Worm (Caenorhabditis elegans) whole organism, L4 larva: ENCODE measurements around the gene nadk-2.

Experiments
- F44E2.7 ChIP-seq: fragments of 200-800 bp; sonication (Bioruptor generic); IDR thresholded peaks from 2 replicates; pipeline ENCODE4 v2.1.2; 2022; ENCODE audit warnings: missing genetic modification characterization, missing compliant biosample characterization
- F49E8.2 ChIP-seq: sonication (generic microtip); optimal IDR thresholded peaks from 2 replicates; lab custom pipeline; 2016; ENCODE audit warnings: missing compliant biosample characterization, mild to moderate bottlenecking, missing genetic modification characterization, borderline replicate concordance
- Y48G9A.11 ChIP-seq: fragments of 200-800 bp; sonication (Bioruptor generic); IDR thresholded peaks from 2 replicates; pipeline ENCODE4 v1.3.6; 2022; ENCODE audit warnings: missing genetic modification reagents, missing genetic modification characterization, missing compliant biosample characterization
- Y5F2A.4 ChIP-seq: fragments of 200-800 bp; sonication (Bioruptor generic); optimal IDR thresholded peaks from 2 replicates; lab custom pipeline; 2018; ENCODE audit warnings: mild to moderate bottlenecking, missing genetic modification characterization, missing compliant biosample characterization
- ZK337.2 ChIP-seq: fragments of 200-800 bp; sonication (Bioruptor generic); IDR thresholded peaks from 2 replicates; pipeline ENCODE4 v1.3.6; 2022; ENCODE audit warnings: missing genetic modification reagents, missing genetic modification characterization, missing compliant biosample characterization
- aha-1 ChIP-seq: fragments of 150-350 bp; peaks from one replicate; lab custom pipeline; 2014; ENCODE audit warnings: missing biosample characterization, missing genetic modification characterization
- arid-1 ChIP-seq: fragments of 200-800 bp; sonication (Bioruptor generic); conservative IDR thresholded peaks from 2 replicates; pipeline ENCODE4 v1.3.6; 2022; ENCODE audit warnings: missing genetic modification reagents, missing genetic modification characterization, missing compliant biosample characterization
- ceh-20 ChIP-seq: fragments of 200-800 bp; sonication (Bioruptor generic); IDR thresholded peaks from 2 replicates; pipeline ENCODE4 v1.3.6; 2022; ENCODE audit warnings: missing genetic modification reagents, missing genetic modification characterization, missing compliant biosample characterization
- ceh-28 ChIP-seq: fragments of 150-350 bp; optimal IDR thresholded peaks from 2 replicates; lab custom pipeline; 2014; ENCODE audit warnings: missing biosample characterization, missing genetic modification reagents, missing genetic modification characterization
- ceh-82 ChIP-seq: sonication (generic microtip); optimal IDR thresholded peaks from 2 replicates; lab custom pipeline; 2017; ENCODE audit warnings: missing biosample characterization, missing genetic modification characterization
- daf-16 ChIP-seq, 3 experiments: sonication (generic microtip); optimal IDR thresholded peaks; 2 replicates each; lab custom pipeline; 2016 to 2017; ENCODE audit warnings: missing genetic modification characterization in 3 of 3, missing genetic modification reagents in 3 of 3, mild to moderate bottlenecking in 2 of 3, missing compliant biosample characterization in 2 of 3, missing biosample characterization in 1 of 3, moderate library complexity in 1 of 3
- daf-19 ChIP-seq: fragments of 200-800 bp; sonication (Bioruptor generic); conservative IDR thresholded peaks from 2 replicates; pipeline ENCODE4 v1.3.6; 2022; ENCODE audit warnings: missing genetic modification characterization, missing compliant biosample characterization
- dmd-6 ChIP-seq: fragments of 200-800 bp; sonication (Bioruptor generic); IDR thresholded peaks from 2 replicates; pipeline ENCODE4 v1.3.6; 2022; ENCODE audit warnings: missing genetic modification reagents, missing genetic modification characterization, missing compliant biosample characterization
- dpl-1 ChIP-seq: fragments of 150-350 bp; optimal IDR thresholded peaks from 2 replicates; lab custom pipeline; 2014; ENCODE audit warnings: missing biosample characterization, missing genetic modification reagents, missing genetic modification characterization
- dve-1 ChIP-seq: sonication (generic microtip); optimal IDR thresholded peaks from 2 replicates; lab custom pipeline; 2017; ENCODE audit warnings: antibody characterized with exemption, mild to moderate bottlenecking, missing genetic modification characterization, missing compliant biosample characterization; ENCODE audit not compliant: insufficient read depth
- egl-27 ChIP-seq: sonication (generic microtip); optimal IDR thresholded peaks from 3 replicates; lab custom pipeline; 2017; ENCODE audit warnings: missing biosample characterization, missing genetic modification reagents, missing genetic modification characterization
- egl-43 ChIP-seq: fragments of 200-800 bp; sonication (Bioruptor generic); IDR thresholded peaks from 2 replicates; pipeline ENCODE4 v1.3.6; 2022; ENCODE audit warnings: missing genetic modification reagents, missing genetic modification characterization, missing compliant biosample characterization
- gei-8 ChIP-seq: fragments of 200-800 bp; sonication (Bioruptor generic); optimal IDR thresholded peaks from 2 replicates; lab custom pipeline; 2018; ENCODE audit warnings: mild to moderate bottlenecking, missing genetic modification characterization, missing compliant biosample characterization
- hif-1 ChIP-seq, 2 experiments: sonication (generic microtip); optimal IDR thresholded peaks; 2 replicates each; lab custom pipeline; 2016 to 2017; ENCODE audit warnings: missing compliant biosample characterization in 2 of 2, missing genetic modification characterization in 2 of 2, missing genetic modification reagents in 2 of 2, missing genotype in 2 of 2, mild to moderate bottlenecking in 1 of 2
- hlh-11 ChIP-seq: fragments of 200-800 bp; sonication (Bioruptor generic); optimal IDR thresholded peaks from 2 replicates; lab custom pipeline; 2018; ENCODE audit warnings: mild to moderate bottlenecking, missing genetic modification characterization, missing compliant biosample characterization
- hlh-30 ChIP-seq: sonication (generic microtip); optimal IDR thresholded peaks from 2 replicates; lab custom pipeline; 2017; ENCODE audit warnings: antibody characterized with exemption, mild to moderate bottlenecking, missing genetic modification characterization, missing compliant biosample characterization; ENCODE audit not compliant: insufficient read depth
- hmg-1.1 ChIP-seq: fragments of 200-800 bp; sonication (Bioruptor generic); IDR thresholded peaks from 2 replicates; pipeline ENCODE4 v1.3.6; 2022; ENCODE audit warnings: missing genetic modification reagents, missing genetic modification characterization, missing compliant biosample characterization
- jun-1 ChIP-seq: fragments of 150-350 bp; optimal IDR thresholded peaks from 2 replicates; lab custom pipeline; 2014; ENCODE audit warnings: missing biosample characterization, missing genetic modification reagents, missing genetic modification characterization
- lin-1 ChIP-seq: fragments of 200-800 bp; sonication (Bioruptor generic); IDR thresholded peaks from 2 replicates; pipeline ENCODE4 v1.3.6; 2022; ENCODE audit warnings: missing genetic modification reagents, missing genetic modification characterization, missing compliant biosample characterization
- lin-15B ChIP-seq: fragments of 150-350 bp; sonication (generic microtip); optimal IDR thresholded peaks from 3 replicates; lab custom pipeline; 2014; ENCODE audit warnings: missing biosample characterization, missing genetic modification characterization
- lin-29 ChIP-seq: fragments of 200-800 bp; sonication (Bioruptor generic); IDR thresholded peaks from 2 replicates; pipeline ENCODE4 v1.3.6; 2022; ENCODE audit warnings: missing genetic modification reagents, missing genetic modification characterization, missing compliant biosample characterization
- lin-38 ChIP-seq: fragments of 200-800 bp; sonication (Bioruptor generic); IDR thresholded peaks from 2 replicates; pipeline ENCODE4 v1.3.6; 2022; ENCODE audit warnings: missing genetic modification reagents, missing genetic modification characterization, missing compliant biosample characterization
- lin-39 ChIP-seq: fragments of 150-350 bp; optimal IDR thresholded peaks from 2 replicates; lab custom pipeline; 2014; ENCODE audit warnings: missing biosample characterization, missing genetic modification reagents, missing genetic modification characterization
- lsy-2 ChIP-seq, 2 experiments: fragments of 150-350 bp in 1 of 2; sonication (generic microtip) in 1 of 2; optimal IDR thresholded peaks; 2 replicates each; lab custom pipeline; 2014 to 2017; ENCODE audit warnings: missing biosample characterization in 2 of 2, missing genetic modification characterization in 2 of 2
- mdl-1 ChIP-seq, 2 experiments: fragments of 150-350 bp in 1 of 2; sonication (generic microtip) in 1 of 2; optimal IDR thresholded peaks; 2 replicates each; lab custom pipeline; 2014 to 2017; ENCODE audit warnings: missing biosample characterization in 2 of 2, missing genetic modification characterization in 2 of 2
- mdt-29 ChIP-seq: fragments of 200-800 bp; sonication (Bioruptor generic); IDR thresholded peaks from 2 replicates; pipeline ENCODE4 v1.3.6; 2022; ENCODE audit warnings: missing genetic modification reagents, missing genetic modification characterization, missing compliant biosample characterization
- mep-1 ChIP-seq: fragments of 150-350 bp; sonication (generic microtip); optimal IDR thresholded peaks from 3 replicates; lab custom pipeline; 2014; ENCODE audit warnings: missing biosample characterization, missing genetic modification characterization
- nhr-10 ChIP-seq: fragments of 150-350 bp; optimal IDR thresholded peaks from 2 replicates; lab custom pipeline; 2014; ENCODE audit warnings: missing biosample characterization, missing genetic modification characterization
- nhr-102 ChIP-seq: sonication (generic microtip); optimal IDR thresholded peaks from 2 replicates; lab custom pipeline; 2016; ENCODE audit warnings: mild to moderate bottlenecking, missing genetic modification characterization, moderate library complexity, missing compliant biosample characterization
- nhr-11 ChIP-seq: fragments of 150-350 bp; optimal IDR thresholded peaks from 2 replicates; lab custom pipeline; 2014; ENCODE audit warnings: missing biosample characterization, missing genetic modification characterization
- nhr-111 ChIP-seq: fragments of 200-800 bp; sonication (Bioruptor generic); optimal IDR thresholded peaks from 2 replicates; lab custom pipeline; 2018; ENCODE audit warnings: mild to moderate bottlenecking, missing genetic modification characterization, missing compliant biosample characterization
- nhr-25 ChIP-seq: sonication (generic microtip); optimal IDR thresholded peaks from 2 replicates; lab custom pipeline; 2017; ENCODE audit warnings: missing genetic modification characterization, mild to moderate bottlenecking, missing compliant biosample characterization, antibody characterized with exemption, moderate library complexity, borderline replicate concordance; ENCODE audit not compliant: insufficient read depth
- nhr-28 ChIP-seq: fragments of 150-350 bp; optimal IDR thresholded peaks from 2 replicates; lab custom pipeline; 2014; ENCODE audit warnings: missing biosample characterization, missing genetic modification characterization
- nhr-41 ChIP-seq: fragments of 200-800 bp; sonication (Bioruptor generic); IDR thresholded peaks from 2 replicates; pipeline ENCODE4 v1.3.6; 2022; ENCODE audit warnings: missing genetic modification reagents, missing genetic modification characterization, missing compliant biosample characterization
- nhr-42 ChIP-seq: fragments of 200-800 bp; sonication (Bioruptor generic); IDR thresholded peaks from 2 replicates; pipeline ENCODE4 v1.3.6; 2022; ENCODE audit warnings: missing genetic modification characterization, missing compliant biosample characterization
- nhr-48 ChIP-seq: sonication (generic microtip); optimal IDR thresholded peaks from 2 replicates; lab custom pipeline; 2016; ENCODE audit warnings: mild to moderate bottlenecking, missing genetic modification characterization, missing compliant biosample characterization
- nhr-6 ChIP-seq: fragments of 150-350 bp; optimal IDR thresholded peaks from 2 replicates; lab custom pipeline; 2014; ENCODE audit warnings: missing biosample characterization, missing genetic modification characterization
- nhr-77 ChIP-seq: fragments of 150-350 bp; optimal IDR thresholded peaks from 2 replicates; lab custom pipeline; 2014; ENCODE audit warnings: missing biosample characterization, missing genetic modification characterization
- pha-4 ChIP-seq, 2 experiments: fragments of 150-350 bp in 1 of 2; fragments of 200-800 bp in 1 of 2; sonication (Bioruptor generic) in 1 of 2; IDR thresholded peaks in 1 of 2; optimal IDR thresholded peaks in 1 of 2; 2 replicates each; pipeline versions ENCODE4 v1.3.6 to Lab custom; 2014 to 2022; ENCODE audit warnings: missing genetic modification characterization in 2 of 2, missing genetic modification reagents in 2 of 2, missing biosample characterization in 1 of 2, missing compliant biosample characterization in 1 of 2
- pqm-1 ChIP-seq: sonication (generic microtip); optimal IDR thresholded peaks from 2 replicates; lab custom pipeline; 2017; ENCODE audit warnings: missing biosample characterization, missing genetic modification characterization
- rbr-2 ChIP-seq: sonication (generic microtip); optimal IDR thresholded peaks from 2 replicates; lab custom pipeline; 2016; ENCODE audit warnings: missing genotype, missing genetic modification characterization, missing compliant biosample characterization
- set-16 ChIP-seq: fragments of 200-800 bp; sonication (Bioruptor generic); IDR thresholded peaks from 2 replicates; pipeline ENCODE4 v1.3.6; 2022; ENCODE audit warnings: missing genetic modification reagents, missing genetic modification characterization, missing compliant biosample characterization
- skn-1 ChIP-seq: fragments of 150-350 bp; optimal IDR thresholded peaks from 2 replicates; lab custom pipeline; 2014; ENCODE audit warnings: missing biosample characterization, missing genetic modification characterization
- zag-1 ChIP-seq: fragments of 150-350 bp; optimal IDR thresholded peaks from 2 replicates; lab custom pipeline; 2014; ENCODE audit warnings: missing biosample characterization, missing genetic modification characterization
- zfp-2 ChIP-seq: sonication (generic microtip); optimal IDR thresholded peaks from 2 replicates; lab custom pipeline; 2016; ENCODE audit warnings: mild to moderate bottlenecking, missing genetic modification characterization, missing compliant biosample characterization

Gene nadk-2

DNA sequence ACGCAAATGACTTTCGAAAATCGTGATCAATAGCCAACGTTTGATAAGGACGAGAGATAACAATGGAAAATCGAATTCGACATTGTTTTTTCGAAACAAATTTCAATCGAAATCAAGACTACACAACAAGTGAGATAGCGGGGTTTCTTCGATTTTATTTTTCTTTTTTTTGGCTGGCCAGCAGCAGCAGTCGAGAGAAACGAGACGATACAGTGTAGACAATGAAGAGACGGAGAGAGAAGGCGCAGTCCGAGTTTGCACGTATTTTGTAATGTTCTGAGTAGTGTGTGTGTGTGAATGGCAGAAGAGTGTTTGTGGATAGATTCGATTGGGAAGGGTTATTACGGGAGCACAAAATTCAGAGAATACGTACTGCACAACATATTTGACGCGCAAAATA, 9.2 kb upstream of the nadk-2 start:
- TF ChIP-seq hif-1 (tag; optimal IDR thresholded peaks at IDR 0.05; lab: Kevin White, UChicago) = peak; percentile 91 to 100
- TF ChIP-seq dmd-6 (GFP tag; lab: Robert Waterston, UW) = peak; percentile 81
- TF ChIP-seq nhr-28 (tag; lab: Kevin White, UChicago) = peak; percentile 97
- TF ChIP-seq lin-1 (GFP tag; lab: Robert Waterston, UW) = peak; percentile 45; the same call in 1 of the 2 replicates
- TF ChIP-seq nhr-6 (tag; lab: Kevin White, UChicago) = peak; percentile 8
- peak; percentile 40 for TF ChIP-seq hlh-30 (tag; lab: Kevin White, UChicago)
- no peak for TF ChIP-seq set-16 (GFP tag; lab: Robert Waterston, UW)
- no peak for TF ChIP-seq F44E2.7 (GFP tag; lab: Robert Waterston, UW)
- TF ChIP-seq jun-1 (tag; lab: Kevin White, UChicago) = no peak
- TF ChIP-seq arid-1 = peak; percentile 44; the same call in 1 of the 2 replicates
- peak; percentile 82 for TF ChIP-seq pqm-1 (tag; lab: Kevin White, UChicago)
- peak; percentile 58 for TF ChIP-seq mep-1 (tag; lab: Kevin White, UChicago)
- peak; percentile 81 for TF ChIP-seq nhr-77
- no peak for TF ChIP-seq egl-27
- TF ChIP-seq pha-4 (GFP tag; IDR thresholded peaks at IDR 0.05; lab: Robert Waterston, UW) = no peak
- TF ChIP-seq pha-4 (tag; optimal IDR thresholded peaks at IDR 0.05; lab: Kevin White, UChicago) = no peak
- no peak for TF ChIP-seq egl-43 (GFP tag; lab: Robert Waterston, UW)
- no peak for TF ChIP-seq nhr-10 (tag; lab: Kevin White, UChicago)
- no peak for TF ChIP-seq F49E8.2 (tag; lab: Kevin White, UChicago)
- no peak for TF ChIP-seq daf-16 (GFP tag; optimal IDR thresholded peaks at IDR 0.05; lab: Kevin White, UChicago)
- peak; percentile 96 for TF ChIP-seq daf-16 (tag; optimal IDR thresholded peaks at IDR 0.05; lab: Kevin White, UChicago)
- no peak for TF ChIP-seq ceh-20
- TF ChIP-seq dpl-1 (GFP tag; lab: Kevin White, UChicago) = peak; percentile 22
- peak; percentile 48 for TF ChIP-seq nhr-11 (tag; lab: Kevin White, UChicago)
- no peak for TF ChIP-seq zag-1 (tag; lab: Kevin White, UChicago)
- TF ChIP-seq lsy-2 (tag; optimal IDR thresholded peaks at IDR 0.05; lab: Kevin White, UChicago) = peak in 1 of 2 experiments; percentile 77
- no peak for TF ChIP-seq lin-15B (tag; lab: Kevin White, UChicago)
- TF ChIP-seq nhr-42 (GFP tag; lab: Robert Waterston, UW) = no peak
- no peak for TF ChIP-seq Y5F2A.4 (GFP tag; lab: Kevin White, UChicago)
- TF ChIP-seq lin-29 (GFP tag; lab: Robert Waterston, UW) = no peak
- no peak for TF ChIP-seq skn-1
- no peak for TF ChIP-seq gei-8 (GFP tag; lab: Kevin White, UChicago)
- TF ChIP-seq ceh-28 (tag; lab: Kevin White, UChicago) = no peak
- TF ChIP-seq aha-1 (tag; lab: Kevin White, UChicago) = peak; percentile 100
- TF ChIP-seq nhr-111 = no peak
- peak; percentile 54 for TF ChIP-seq nhr-48 (tag; lab: Kevin White, UChicago)
- TF ChIP-seq hmg-1.1 (GFP tag; lab: Robert Waterston, UW) = peak; percentile 77
- TF ChIP-seq ZK337.2 (GFP tag; lab: Robert Waterston, UW) = no peak
- peak; percentile 87 for TF ChIP-seq dve-1 (tag; lab: Kevin White, UChicago)
- TF ChIP-seq hlh-11 (tag; lab: Kevin White, UChicago) = peak; percentile 85
- TF ChIP-seq zfp-2 = no peak
- peak in 1 of 2 experiments; percentile 68 for TF ChIP-seq mdl-1 (tag; optimal IDR thresholded peaks at IDR 0.05; lab: Kevin White, UChicago)
- no peak for TF ChIP-seq Y48G9A.11 (GFP tag; lab: Robert Waterston, UW)
- no peak for TF ChIP-seq nhr-41 (GFP tag; lab: Robert Waterston, UW)
- no peak for TF ChIP-seq rbr-2
- no peak for TF ChIP-seq ceh-82 (tag; lab: Kevin White, UChicago)
- no peak for TF ChIP-seq lin-39
- TF ChIP-seq lin-38 (GFP tag; lab: Robert Waterston, UW) = peak; percentile 49; the same call in 1 of the 2 replicates
- peak; percentile 22 for TF ChIP-seq nhr-25
- peak; percentile 1 for TF ChIP-seq nhr-102 (tag; lab: Kevin White, UChicago)
- no peak for TF ChIP-seq daf-19 (GFP tag; lab: Robert Waterston, UW)
- 0 out of 2 replicates have a peak, but pooled peaks have one; percentile 27 for TF ChIP-seq mdt-29
